Fruit fly (Drosophila melanogaster) whole organism, embryonic: ENCODE data around the gene CG12321.
A peak's percentile ranks its signal among the peaks of the same experiment; 100 is the strongest.

Source experiments
- Adf1 ChIP-seq: fragments of 200-800 bp; sonication (Bioruptor generic); IDR thresholded peaks from 2 replicates; pipeline ENCODE4 v1.3.6; 2022; ENCODE audit warnings: missing biosample characterization, missing genetic modification characterization
- Awh ChIP-seq: fragments of 200-800 bp; sonication (Bioruptor generic); IDR thresholded peaks from 2 replicates; pipeline ENCODE4, ENCODE4 v1.3.6; 2022; ENCODE audit warnings: missing biosample characterization, missing genetic modification characterization
- BtbVII ChIP-seq: fragments of 200-800 bp; sonication (Bioruptor generic); optimal IDR thresholded peaks from 3 replicates; lab custom pipeline; 2017; ENCODE audit warnings: missing biosample characterization, mild to moderate bottlenecking, missing genetic modification characterization
- CG10274 ChIP-seq: fragments of 200-800 bp; sonication (Bioruptor generic); optimal IDR thresholded peaks from 3 replicates; lab custom pipeline; 2017; ENCODE audit warnings: missing biosample characterization, mild to moderate bottlenecking, missing genetic modification characterization
- CG11093 ChIP-seq: fragments of 200-800 bp; sonication (Bioruptor generic); IDR thresholded peaks from 3 replicates; pipeline ENCODE4 v1.3.6; 2022; ENCODE audit warnings: missing biosample characterization, missing genetic modification characterization
- CG11398 ChIP-seq: fragments of 200-800 bp; sonication (Bioruptor generic); optimal IDR thresholded peaks from 2 replicates; lab custom pipeline; 2016; ENCODE audit warnings: missing biosample characterization, missing genetic modification characterization
- CG11695 ChIP-seq: fragments of 200-800 bp; sonication (Bioruptor generic); IDR thresholded peaks from 3 replicates; pipeline ENCODE4 v1.3.6; 2022; ENCODE audit warnings: missing biosample characterization, missing genetic modification characterization
- CG13296 ChIP-seq: fragments of 200-800 bp; sonication (Bioruptor generic); optimal IDR thresholded peaks from 3 replicates; lab custom pipeline; 2018; ENCODE audit warnings: missing biosample characterization, mild to moderate bottlenecking, missing genetic modification characterization
- CG16863 ChIP-seq: fragments of 200-800 bp; sonication (Bioruptor generic); optimal IDR thresholded peaks from 3 replicates; lab custom pipeline; 2016; ENCODE audit warnings: missing biosample characterization, missing genetic modification characterization
- CG18011 ChIP-seq: fragments of 200-800 bp; sonication (Bioruptor generic); optimal IDR thresholded peaks from 2 replicates; lab custom pipeline; 2017; ENCODE audit warnings: missing biosample characterization, missing genetic modification characterization, mild to moderate bottlenecking, moderate library complexity, missing genotype
- CG18764 ChIP-seq: fragments of 200-800 bp; sonication (Bioruptor generic); optimal IDR thresholded peaks from 3 replicates; lab custom pipeline; 2016; ENCODE audit warnings: missing biosample characterization, missing genetic modification characterization
- CG3281 ChIP-seq: fragments of 200-800 bp; sonication (Bioruptor generic); optimal IDR thresholded peaks from 3 replicates; lab custom pipeline; 2017; ENCODE audit warnings: missing biosample characterization, mild to moderate bottlenecking, missing genetic modification characterization
- CG33557 ChIP-seq: fragments of 200-800 bp; sonication (Bioruptor generic); optimal IDR thresholded peaks from 2 replicates; lab custom pipeline; 2019; ENCODE audit warnings: missing biosample characterization, mild to moderate bottlenecking, missing genetic modification characterization, moderate library complexity
- CG4424 ChIP-seq: fragments of 200-800 bp; sonication (Bioruptor generic); optimal IDR thresholded peaks from 3 replicates; lab custom pipeline; 2016; ENCODE audit warnings: missing biosample characterization, missing genetic modification characterization
- CG4730 ChIP-seq: fragments of 200-800 bp; sonication (Bioruptor generic); IDR thresholded peaks from 2 replicates; pipeline ENCODE4 v1.3.6; 2022; ENCODE audit warnings: missing biosample characterization, missing genetic modification characterization
- CG5953 ChIP-seq: fragments of 200-800 bp; sonication (Bioruptor generic); IDR thresholded peaks from 2 replicates; pipeline ENCODE4 v1.3.6; 2022; ENCODE audit warnings: missing biosample characterization, missing genetic modification characterization
- CG6765 ChIP-seq: fragments of 200-800 bp; sonication (Bioruptor generic); optimal IDR thresholded peaks from 3 replicates; lab custom pipeline; 2017; ENCODE audit warnings: missing biosample characterization, mild to moderate bottlenecking, missing genetic modification characterization
- CG7987 ChIP-seq: fragments of 200-800 bp; sonication (Bioruptor generic); optimal IDR thresholded peaks from 2 replicates; lab custom pipeline; 2018; ENCODE audit warnings: missing biosample characterization, mild to moderate bottlenecking, missing genetic modification characterization, moderate library complexity
- CG9797 ChIP-seq: fragments of 200-800 bp; sonication (Bioruptor generic); optimal IDR thresholded peaks from 3 replicates; lab custom pipeline; 2018; ENCODE audit warnings: missing biosample characterization, mild to moderate bottlenecking, missing genetic modification characterization
- Camta ChIP-seq: fragments of 200-800 bp; sonication (Bioruptor generic); optimal IDR thresholded peaks from 2 replicates; lab custom pipeline; 2016; ENCODE audit warnings: missing biosample characterization, missing genetic modification characterization
- CkIIα-i1 ChIP-seq: fragments of 200-800 bp; sonication (Bioruptor generic); IDR thresholded peaks from 2 replicates; pipeline ENCODE4 v1.3.6; 2022; ENCODE audit warnings: missing biosample characterization, missing genetic modification characterization
- CrebB ChIP-seq: fragments of 200-800 bp; sonication (Bioruptor generic); optimal IDR thresholded peaks from 3 replicates; lab custom pipeline; 2018; ENCODE audit warnings: missing biosample characterization, mild to moderate bottlenecking, missing genetic modification characterization
- Hand ChIP-seq: fragments of 200-800 bp; sonication (Bioruptor generic); optimal IDR thresholded peaks from 2 replicates; lab custom pipeline; 2017; ENCODE audit warnings: mild to moderate bottlenecking, missing biosample characterization, missing genetic modification reagents, missing genetic modification characterization
- HmgD ChIP-seq: fragments of 200-800 bp; sonication (Bioruptor generic); optimal IDR thresholded peaks from 3 replicates; lab custom pipeline; 2016; ENCODE audit warnings: missing biosample characterization, missing genetic modification characterization
- Jarid2 ChIP-seq: fragments of 200-800 bp; sonication (Bioruptor generic); optimal IDR thresholded peaks from 3 replicates; lab custom pipeline; 2017; ENCODE audit warnings: mild to moderate bottlenecking, missing biosample characterization, missing genetic modification reagents, missing genetic modification characterization
- MESR4 ChIP-seq: fragments of 200-800 bp; sonication (Bioruptor generic); optimal IDR thresholded peaks from 2 replicates; lab custom pipeline; 2018; ENCODE audit warnings: missing biosample characterization, mild to moderate bottlenecking, missing genetic modification characterization, moderate library complexity
- NC2β ChIP-seq: fragments of 200-800 bp; sonication (Bioruptor generic); optimal IDR thresholded peaks from 2 replicates; lab custom pipeline; 2016; ENCODE audit warnings: missing biosample characterization, missing genetic modification characterization
- Nf-YA ChIP-seq: fragments of 200-800 bp; sonication (Bioruptor generic); IDR thresholded peaks from 2 replicates; pipeline ENCODE4 v1.3.6; 2022; ENCODE audit warnings: missing biosample characterization, missing genetic modification characterization
- Nf-YB ChIP-seq: fragments of 200-800 bp; sonication (Bioruptor generic); optimal IDR thresholded peaks from 3 replicates; lab custom pipeline; 2019; ENCODE audit warnings: missing biosample characterization, mild to moderate bottlenecking, missing genetic modification characterization, moderate library complexity
- Six4 ChIP-seq: fragments of 200-800 bp; sonication (Bioruptor generic); optimal IDR thresholded peaks from 2 replicates; lab custom pipeline; 2016; ENCODE audit warnings: missing biosample characterization, missing genetic modification characterization
- Usf ChIP-seq: fragments of 200-800 bp; sonication (Bioruptor generic); optimal IDR thresholded peaks from 2 replicates; lab custom pipeline; 2017; ENCODE audit warnings: missing genotype, missing biosample characterization, missing genetic modification characterization
- Vsx1 ChIP-seq: fragments of 200-800 bp; sonication (Bioruptor generic); optimal IDR thresholded peaks from 2 replicates; lab custom pipeline; 2017; ENCODE audit warnings: missing biosample characterization, mild to moderate bottlenecking, missing genetic modification characterization, missing genetic modification reagents
- YL-1 ChIP-seq: fragments of 200-800 bp; sonication (Bioruptor generic); optimal IDR thresholded peaks from 3 replicates; lab custom pipeline; 2017; ENCODE audit warnings: missing biosample characterization, mild to moderate bottlenecking, missing genetic modification characterization
- al ChIP-seq: fragments of 200-800 bp; sonication (Bioruptor generic); IDR thresholded peaks from 2 replicates; pipeline ENCODE4 v1.3.6; 2022; ENCODE audit warnings: missing biosample characterization, missing genetic modification characterization
- bsh ChIP-seq, 2 experiments: fragments of 200-800 bp; sonication (Bioruptor generic); optimal IDR thresholded peaks; 2 replicates each; lab custom pipeline; 2017 to 2018; ENCODE audit warnings: mild to moderate bottlenecking in 2 of 2, missing biosample characterization in 2 of 2, missing genetic modification characterization in 2 of 2, moderate library complexity in 1 of 2
- btn ChIP-seq: fragments of 200-800 bp; sonication (Bioruptor generic); optimal IDR thresholded peaks from 2 replicates; lab custom pipeline; 2016; ENCODE audit warnings: missing biosample characterization, missing genetic modification characterization
- cg ChIP-seq: fragments of 200-800 bp; sonication (Bioruptor generic); optimal IDR thresholded peaks from 3 replicates; lab custom pipeline; 2019; ENCODE audit warnings: missing biosample characterization, mild to moderate bottlenecking, missing genetic modification characterization, moderate library complexity
- croc ChIP-seq: fragments of 200-800 bp; sonication (Bioruptor generic); conservative IDR thresholded peaks from 3 replicates; pipeline ENCODE4 v1.3.6; 2022; ENCODE audit warnings: missing biosample characterization, missing genetic modification characterization
- da ChIP-seq: fragments of 200-800 bp; sonication (Bioruptor generic); optimal IDR thresholded peaks from 2 replicates; lab custom pipeline; 2016; ENCODE audit warnings: missing biosample characterization, missing genetic modification characterization
- dati ChIP-seq: fragments of 200-800 bp; sonication (Bioruptor generic); IDR thresholded peaks from 2 replicates; pipeline ENCODE4 v1.3.6; 2022; ENCODE audit warnings: missing biosample characterization, missing genetic modification characterization
- fu2 ChIP-seq: fragments of 200-800 bp; sonication (Bioruptor generic); optimal IDR thresholded peaks from 2 replicates; lab custom pipeline; 2016; ENCODE audit warnings: missing biosample characterization, missing genetic modification characterization
- grau ChIP-seq: fragments of 200-800 bp; optimal IDR thresholded peaks from 3 replicates; lab custom pipeline; 2019; ENCODE audit warnings: missing biosample characterization, mild to moderate bottlenecking, missing genetic modification characterization, moderate library complexity
- gt ChIP-seq: fragments of 200-800 bp; sonication (Bioruptor generic); IDR thresholded peaks from 2 replicates; pipeline ENCODE4 v1.3.6; 2022; ENCODE audit warnings: missing biosample characterization, missing genetic modification characterization
- ham ChIP-seq: fragments of 200-800 bp; sonication (Bioruptor generic); IDR thresholded peaks from 2 replicates; pipeline ENCODE4 v1.3.6; 2022; ENCODE audit warnings: missing biosample characterization, missing genetic modification characterization
- oc ChIP-seq: fragments of 200-800 bp; sonication (Bioruptor generic); optimal IDR thresholded peaks from 2 replicates; lab custom pipeline; 2018; ENCODE audit warnings: missing biosample characterization, mild to moderate bottlenecking, missing genetic modification characterization, moderate library complexity
- row ChIP-seq: fragments of 200-800 bp; sonication (Bioruptor generic); IDR thresholded peaks from 3 replicates; pipeline ENCODE4 v1.3.6; 2022; ENCODE audit warnings: missing biosample characterization, missing genetic modification characterization
- sug ChIP-seq: fragments of 200-800 bp; optimal IDR thresholded peaks from 2 replicates; lab custom pipeline; 2019; ENCODE audit warnings: missing biosample characterization, mild to moderate bottlenecking, missing genetic modification characterization, moderate library complexity
- vnd ChIP-seq: fragments of 200-800 bp; sonication (Bioruptor generic); IDR thresholded peaks from 3 replicates; pipeline ENCODE4 v1.3.6; 2022; ENCODE audit warnings: missing biosample characterization, missing genetic modification characterization; ENCODE audit not compliant: partially characterized antibody

The CG12321 gene

dm6 chr3R:18171983-18172967 lies 16.2 kb downstream of the CG12321 start (continued):
- TF ChIP-seq grau (tag; lab: Kevin White, UChicago): peak; percentile 94
- peak; percentile 65 for TF ChIP-seq CG7987 (GFP tag; lab: Kevin White, UChicago)
- TF ChIP-seq Six4 (GFP tag; lab: Kevin White, UChicago): peak; percentile 85
- TF ChIP-seq Adf1: peak; percentile 67
- TF ChIP-seq Jarid2 (GFP tag; lab: Kevin White, UChicago): peak; percentile 77
- TF ChIP-seq Vsx1 (GFP tag; lab: Kevin White, UChicago): peak; percentile 85
- no peak for TF ChIP-seq CkIIα-i1
- peak; percentile 93 for TF ChIP-seq Hand (GFP tag; lab: Kevin White, UChicago)
- peak; percentile 27 for TF ChIP-seq MESR4 (GFP tag; lab: Kevin White, UChicago)
- peak; percentile 79 for TF ChIP-seq HmgD (GFP tag; lab: Kevin White, UChicago)
- peak; percentile 83 for TF ChIP-seq Nf-YB (GFP tag; lab: Kevin White, UChicago)
- peak; percentile 80 for TF ChIP-seq CG4730 (GFP tag; lab: Robert Waterston, UW)
- TF ChIP-seq bsh (GFP tag; optimal IDR thresholded peaks at IDR 0.05; lab: Kevin White, UChicago): peak; percentile 85 to 96
- TF ChIP-seq CG16863 (GFP tag; lab: Kevin White, UChicago): peak; percentile 92
- TF ChIP-seq CG10274 (GFP tag; lab: Kevin White, UChicago): peak; percentile 80
- peak; percentile 77 for TF ChIP-seq YL-1 (GFP tag; lab: Kevin White, UChicago)
- peak; percentile 92 for TF ChIP-seq CG13296 (GFP tag; lab: Kevin White, UChicago)
- peak; percentile 95 for TF ChIP-seq row (GFP tag; lab: Robert Waterston, UW)
- peak; percentile 90 for TF ChIP-seq fu2 (GFP tag; lab: Kevin White, UChicago)
- TF ChIP-seq CG18011 (GFP tag; lab: Kevin White, UChicago): peak; percentile 75
- TF ChIP-seq al (GFP tag; lab: Robert Waterston, UW): peak; percentile 87
- peak; percentile 61 for TF ChIP-seq cg (GFP tag; lab: Kevin White, UChicago)
- peak; percentile 94 for TF ChIP-seq CG3281 (GFP tag; lab: Kevin White, UChicago)
- TF ChIP-seq sug (tag; lab: Kevin White, UChicago): peak; percentile 89
- TF ChIP-seq CG5953: peak; percentile 87
- no peak for TF ChIP-seq ham
- TF ChIP-seq oc: peak; percentile 96
- peak; percentile 79 for TF ChIP-seq Usf (GFP tag; lab: Kevin White, UChicago)
- TF ChIP-seq Nf-YA (GFP tag; lab: Robert Waterston, UW): peak; percentile 70
- TF ChIP-seq Camta: peak; percentile 89
- TF ChIP-seq BtbVII (GFP tag; lab: Kevin White, UChicago): peak; percentile 92
- TF ChIP-seq CG33557: peak; percentile 86
- TF ChIP-seq CG4424 (GFP tag; lab: Kevin White, UChicago): peak; percentile 94
- peak; percentile 70 for TF ChIP-seq da (GFP tag; lab: Kevin White, UChicago)
- peak; percentile 87 for TF ChIP-seq CG6765 (GFP tag; lab: Kevin White, UChicago)
- peak; percentile 74 for TF ChIP-seq btn (GFP tag; lab: Kevin White, UChicago)
- TF ChIP-seq CG11093 (GFP tag; lab: Robert Waterston, UW): peak; percentile 86
- no peak for TF ChIP-seq vnd (GFP tag; lab: Robert Waterston, UW)
- TF ChIP-seq NC2β (GFP tag; lab: Kevin White, UChicago): peak; percentile 88
- peak; percentile 86 for TF ChIP-seq CG11398 (GFP tag; lab: Kevin White, UChicago)
- TF ChIP-seq dati: peak; percentile 70; the same call in 1 of the 2 replicates
- peak; percentile 90 for TF ChIP-seq CG18764 (GFP tag; lab: Kevin White, UChicago)
- TF ChIP-seq Awh (GFP tag; lab: Robert Waterston, UW): peak; percentile 82
- TF ChIP-seq CG11695 (GFP tag; lab: Robert Waterston, UW): peak; percentile 91
- peak; percentile 90 for TF ChIP-seq croc
- TF ChIP-seq CrebB: peak; percentile 87
- TF ChIP-seq CG9797 (GFP tag; lab: Kevin White, UChicago): peak; percentile 22
- TF ChIP-seq gt (GFP tag; lab: Robert Waterston, UW): peak; percentile 68; the same call in 1 of the 2 replicates
